Worm (Caenorhabditis elegans) whole organism, L2 larva: ENCODE data around the gene cbd-1.
"Not testable (repeated sequence)": the region's sequence is repeated elsewhere in the genome, so short reads cannot be mapped to it uniquely, and the experiment has no call there.

Experiments used
- C34F6.9 ChIP-seq: fragments of 150-350 bp; optimal IDR thresholded peaks from 2 replicates; lab custom pipeline; 2014; ENCODE audit warnings: missing biosample characterization, missing genetic modification characterization
- F13H6.1 ChIP-seq: sonication (generic microtip); optimal IDR thresholded peaks from 2 replicates; lab custom pipeline; 2016; ENCODE audit warnings: missing genetic modification characterization, missing compliant biosample characterization
- R02D3.7 ChIP-seq: fragments of 150-350 bp; optimal IDR thresholded peaks from 2 replicates; lab custom pipeline; 2014; ENCODE audit warnings: missing biosample characterization, missing genetic modification characterization
- Y55F3AM.14 ChIP-seq: fragments of 200-800 bp; sonication (Bioruptor generic); optimal IDR thresholded peaks from 2 replicates; lab custom pipeline; 2018; ENCODE audit warnings: mild to moderate bottlenecking, missing genetic modification characterization, missing compliant biosample characterization
- ZK546.5 ChIP-seq: sonication (generic microtip); optimal IDR thresholded peaks from 2 replicates; lab custom pipeline; 2017; ENCODE audit warnings: missing biosample characterization, missing genetic modification characterization
- alr-1 ChIP-seq: fragments of 150-350 bp; optimal IDR thresholded peaks from 2 replicates; lab custom pipeline; 2014; ENCODE audit warnings: missing biosample characterization, missing genetic modification characterization
- aly-2 ChIP-seq: fragments of 150-350 bp; optimal IDR thresholded peaks from 2 replicates; lab custom pipeline; 2014; ENCODE audit warnings: missing biosample characterization, missing genetic modification characterization
- ama-1 ChIP-seq: fragments of 150-350 bp; optimal IDR thresholded peaks from 2 replicates; lab custom pipeline; 2018; ENCODE audit warnings: inconsistent platforms
- blmp-1 ChIP-seq: sonication (generic microtip); optimal IDR thresholded peaks from 2 replicates; lab custom pipeline; 2017; ENCODE audit warnings: missing genetic modification characterization, mild to moderate bottlenecking, missing compliant biosample characterization, antibody characterized with exemption, moderate library complexity; ENCODE audit not compliant: insufficient read depth
- ceh-82 ChIP-seq: fragments of 150-350 bp; optimal IDR thresholded peaks from 2 replicates; lab custom pipeline; 2014; ENCODE audit warnings: missing biosample characterization, missing genetic modification characterization
- elt-1 ChIP-seq: fragments of 150-350 bp; optimal IDR thresholded peaks from 2 replicates; lab custom pipeline; 2014; ENCODE audit warnings: missing biosample characterization, missing genetic modification characterization
- lin-39 ChIP-seq: fragments of 150-350 bp; optimal IDR thresholded peaks from 2 replicates; lab custom pipeline; 2014; ENCODE audit warnings: missing biosample characterization, missing genetic modification reagents, missing genetic modification characterization
- lsy-2 ChIP-seq, 2 experiments: fragments of 150-350 bp in 1 of 2; sonication (generic microtip) in 1 of 2; optimal IDR thresholded peaks; 2 replicates each; lab custom pipeline; 2014 to 2017; ENCODE audit warnings: missing biosample characterization in 2 of 2, missing genetic modification characterization in 2 of 2
- mab-5 ChIP-seq: fragments of 150-350 bp; optimal IDR thresholded peaks from 2 replicates; lab custom pipeline; 2014; ENCODE audit warnings: missing biosample characterization, missing genetic modification characterization
- mbf-1 ChIP-seq: sonication (generic microtip); optimal IDR thresholded peaks from 2 replicates; lab custom pipeline; 2017; ENCODE audit warnings: missing biosample characterization, missing genetic modification characterization
- mdl-1 ChIP-seq, 2 experiments: fragments of 150-350 bp in 1 of 2; sonication (generic microtip) in 1 of 2; optimal IDR thresholded peaks; 2 replicates each; lab custom pipeline; 2017; ENCODE audit warnings: missing biosample characterization in 2 of 2, missing genetic modification characterization in 2 of 2
- nhr-11 ChIP-seq: fragments of 150-350 bp; optimal IDR thresholded peaks from 2 replicates; lab custom pipeline; 2014; ENCODE audit warnings: missing biosample characterization, missing genetic modification characterization
- nhr-12 ChIP-seq: fragments of 150-350 bp; optimal IDR thresholded peaks from 2 replicates; lab custom pipeline; 2014; ENCODE audit warnings: missing biosample characterization, missing genetic modification characterization
- nhr-21 ChIP-seq: fragments of 150-350 bp; optimal IDR thresholded peaks from 2 replicates; lab custom pipeline; 2014; ENCODE audit warnings: missing biosample characterization, missing genetic modification characterization
- nhr-23 ChIP-seq: fragments of 150-350 bp; optimal IDR thresholded peaks from 2 replicates; lab custom pipeline; 2014; ENCODE audit warnings: missing biosample characterization, missing genetic modification reagents, missing genetic modification characterization
- nhr-6 ChIP-seq: fragments of 150-350 bp; optimal IDR thresholded peaks from 2 replicates; lab custom pipeline; 2014; ENCODE audit warnings: missing biosample characterization, missing genetic modification characterization
- nhr-77 ChIP-seq: fragments of 150-350 bp; optimal IDR thresholded peaks from 2 replicates; lab custom pipeline; 2014; ENCODE audit warnings: missing biosample characterization, missing genetic modification characterization
- peb-1 ChIP-seq: fragments of 150-350 bp; optimal IDR thresholded peaks from 2 replicates; lab custom pipeline; 2014; ENCODE audit warnings: missing biosample characterization, missing genetic modification characterization
- sem-4 ChIP-seq: fragments of 150-350 bp; optimal IDR thresholded peaks from 2 replicates; lab custom pipeline; 2014; ENCODE audit warnings: missing biosample characterization, missing genetic modification reagents, missing genetic modification characterization
- skn-1 ChIP-seq: sonication (generic microtip); optimal IDR thresholded peaks from 2 replicates; lab custom pipeline; 2017; ENCODE audit warnings: missing biosample characterization, missing genetic modification characterization
- sma-3 ChIP-seq: sonication (generic microtip); optimal IDR thresholded peaks from 2 replicates; lab custom pipeline; 2016; ENCODE audit warnings: missing genetic modification reagents, missing genetic modification characterization, missing compliant biosample characterization
- sma-9 ChIP-seq, 2 experiments: fragments of 150-350 bp in 1 of 2; sonication (generic microtip) in 1 of 2; optimal IDR thresholded peaks; 2 replicates each; lab custom pipeline; 2014 to 2016; ENCODE audit warnings: missing genetic modification characterization in 2 of 2, mild to moderate bottlenecking in 1 of 2, missing biosample characterization in 1 of 2, missing compliant biosample characterization in 1 of 2, missing genetic modification reagents in 1 of 2, moderate library complexity in 1 of 2
- unc-55 ChIP-seq: fragments of 150-350 bp; sonication (generic microtip); optimal IDR thresholded peaks from 3 replicates; lab custom pipeline; 2014; ENCODE audit warnings: missing biosample characterization, missing genetic modification reagents, missing genetic modification characterization
- zag-1 ChIP-seq: fragments of 150-350 bp; optimal IDR thresholded peaks from 2 replicates; lab custom pipeline; 2014; ENCODE audit warnings: missing biosample characterization, missing genetic modification characterization
- ztf-1 ChIP-seq: fragments of 200-800 bp; sonication (Bioruptor generic); conservative IDR thresholded peaks from 2 replicates; pipeline ENCODE4 v1.3.6; 2022; ENCODE audit warnings: missing genetic modification characterization, missing compliant biosample characterization
- ztf-11 ChIP-seq: sonication (generic microtip); optimal IDR thresholded peaks from 2 replicates; lab custom pipeline; 2017; ENCODE audit warnings: missing biosample characterization, missing genetic modification characterization
- ztf-4 ChIP-seq: fragments of 150-350 bp; optimal IDR thresholded peaks from 2 replicates; lab custom pipeline; 2014; ENCODE audit warnings: missing biosample characterization, missing genetic modification characterization

cbd-1 gene

ce11 chrIV:11372366-11372997 is at the start of gene cbd-1:
TSS of gene cbd-1 (plus strand) at chrIV:11372991.
- no peak for TF ChIP-seq skn-1 (tag; lab: Kevin White, UChicago)
- TF ChIP-seq nhr-23 (tag; lab: Kevin White, UChicago) = no peak
- no peak for TF ChIP-seq F13H6.1
- no peak for TF ChIP-seq R02D3.7 (tag; lab: Kevin White, UChicago)
- TF ChIP-seq unc-55 = no peak
- no peak for TF ChIP-seq nhr-11 (tag; lab: Kevin White, UChicago)
- TF ChIP-seq mdl-1 (tag; optimal IDR thresholded peaks at IDR 0.05; lab: Kevin White, UChicago) = no peak
- no peak for TF ChIP-seq ZK546.5 (tag; lab: Kevin White, UChicago)
- no peak for TF ChIP-seq ama-1 (lab: Kevin White, UChicago)
- TF ChIP-seq mbf-1 (tag; lab: Kevin White, UChicago) = no peak
- no peak for TF ChIP-seq mab-5 (tag; lab: Kevin White, UChicago)
- no peak for TF ChIP-seq sem-4
- no peak for TF ChIP-seq blmp-1 (tag; lab: Kevin White, UChicago)
- TF ChIP-seq peb-1 (tag; lab: Kevin White, UChicago) = no peak
- no peak for TF ChIP-seq lsy-2 (tag; optimal IDR thresholded peaks at IDR 0.05; lab: Kevin White, UChicago)

- TF ChIP-seq alr-1 (tag; lab: Kevin White, UChicago) = no peak
- no peak for TF ChIP-seq peb-1 (tag; lab: Kevin White, UChicago)
- no peak for TF ChIP-seq Y55F3AM.14 (GFP tag; lab: Kevin White, UChicago)
- TF ChIP-seq sma-9 (GFP tag; optimal IDR thresholded peaks at IDR 0.05; lab: Kevin White, UChicago) = no peak
- TF ChIP-seq sma-9 (tag; optimal IDR thresholded peaks at IDR 0.05; lab: Kevin White, UChicago) = no peak
- TF ChIP-seq nhr-12 (tag; lab: Kevin White, UChicago) = no peak
- TF ChIP-seq F13H6.1 = no peak
These were observed 49.1 kb upstream of the cbd-1 start for ce11 chrIV:11323666-11324065.

DNA sequence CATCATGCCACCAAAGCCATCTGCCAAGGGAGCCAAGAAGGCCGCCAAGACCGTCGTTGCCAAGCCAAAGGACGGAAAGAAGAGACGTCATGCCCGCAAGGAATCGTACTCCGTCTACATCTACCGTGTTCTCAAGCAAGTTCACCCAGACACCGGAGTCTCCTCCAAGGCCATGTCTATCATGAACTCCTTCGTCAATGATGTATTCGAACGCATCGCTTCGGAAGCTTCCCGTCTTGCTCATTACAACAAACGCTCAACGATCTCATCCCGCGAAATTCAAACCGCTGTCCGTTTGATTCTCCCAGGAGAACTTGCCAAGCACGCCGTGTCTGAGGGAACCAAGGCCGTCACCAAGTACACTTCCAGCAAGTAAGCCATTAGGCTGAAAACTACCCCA is 48.0 kb upstream of the cbd-1 start, which contains the start of gene his-48:
Gene his-48 (plus strand): TSS at position 5 of the 400 bp plus-strand sequence.
- TF ChIP-seq ceh-82; elt-1 (tag; lab: Kevin White, UChicago); peb-1 (tag; lab: Kevin White, UChicago): not testable (repeated sequence)
- TF ChIP-seq, all 48 proteins: peak for 0; not testable (repeated sequence) for 48

DNA sequence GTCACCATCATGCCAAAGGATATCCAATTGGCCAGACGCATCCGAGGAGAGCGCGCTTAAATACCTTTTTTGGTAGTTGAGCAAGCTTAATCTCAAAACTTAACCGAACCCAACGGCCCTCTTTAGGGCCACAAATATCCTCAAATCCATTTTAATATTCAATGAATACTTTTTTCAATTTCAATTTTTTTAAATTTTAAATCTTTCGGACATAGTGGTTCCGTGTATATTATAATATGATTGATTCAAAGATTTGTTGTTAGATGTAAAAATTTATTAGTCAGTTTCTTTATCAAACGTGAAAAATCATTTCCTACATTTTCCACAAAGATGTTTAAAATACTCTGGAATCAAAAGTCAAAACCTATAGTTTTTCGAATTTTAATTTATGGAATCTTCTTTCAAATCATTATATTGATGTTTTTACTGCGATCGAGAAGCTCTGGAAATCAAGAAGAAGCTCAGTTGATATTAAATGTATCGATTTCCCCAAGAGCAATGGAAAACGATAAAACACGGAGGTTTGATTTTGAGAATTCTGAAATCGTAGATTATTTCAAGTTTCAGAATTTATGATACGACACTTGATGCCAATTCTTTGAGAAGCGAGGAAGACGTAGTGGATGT is 45.7 kb upstream of the cbd-1 start, which contains the start of gene B0035.21:
Gene B0035.21 (plus strand): TSS at position 322 of the 627 bp plus-strand sequence.
- no peak for TF ChIP-seq ztf-4 (tag; lab: Kevin White, UChicago)
- TF ChIP-seq, all 48 proteins: peak for 0

ce11 chrIV:11329269-11329668 is 43.5 kb upstream of the cbd-1 start, which contains the start of gene leo-1:
TSS of gene leo-1 (minus strand) at chrIV:11329369.
- no peak for TF ChIP-seq nhr-6
- TF ChIP-seq ZK546.5 (tag; lab: Kevin White, UChicago) = no peak

- TF ChIP-seq lin-39 (tag; lab: Kevin White, UChicago) (no peak), nhr-77 (tag; lab: Kevin White, UChicago) (no peak), ztf-11 (tag; lab: Kevin White, UChicago) (no peak), aly-2 (tag; lab: Kevin White, UChicago) (no peak), unc-55 (peak; percentile 58), C34F6.9 (peak; percentile 47)
- TF ChIP-seq, all 48 proteins: peak for 2
These were observed 40.0 kb upstream of the cbd-1 start, which contains the start of gene sart-3 for ce11 chrIV:11332751-11333150. TSS of gene sart-3 (minus strand) at chrIV:11332969.

DNA sequence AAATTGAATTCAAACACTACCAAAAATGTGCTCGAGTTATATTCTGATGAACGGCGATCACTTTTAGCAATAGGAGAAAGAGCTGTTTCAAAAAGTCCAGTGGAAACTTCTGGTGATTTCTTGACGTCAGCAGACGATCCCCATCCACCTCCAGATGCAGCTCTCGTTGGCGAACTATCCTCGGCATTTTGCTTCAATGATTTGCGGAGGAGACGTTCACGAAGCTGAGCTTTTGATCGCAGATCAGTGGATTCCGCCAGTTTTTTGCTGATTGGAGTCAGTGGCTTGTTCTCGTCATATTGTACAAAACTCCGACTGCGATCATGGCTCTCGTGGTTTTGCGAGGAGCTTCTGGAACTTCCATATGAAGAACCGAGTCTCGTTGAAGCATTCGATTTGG is 36.6 kb upstream of the cbd-1 start:
- TF ChIP-seq sma-3 (GFP tag; lab: Kevin White, UChicago) (no peak), nhr-12 (tag; lab: Kevin White, UChicago) (no peak), F13H6.1 (no peak), C34F6.9 (no peak), zag-1 (no peak), blmp-1 (tag; lab: Kevin White, UChicago) (no peak), alr-1 (tag; lab: Kevin White, UChicago) (no peak), nhr-21 (no peak), ztf-1 (GFP tag; lab: Robert Waterston, UW) (no peak), peb-1 (tag; lab: Kevin White, UChicago) (no peak), lin-39 (tag; lab: Kevin White, UChicago) (no peak)
- TF ChIP-seq, all 48 proteins: peak for 0
